Worm (Caenorhabditis elegans) whole organism, young adult: ENCODE data around the gene F38B2.6.

ENCODE experiments used
- B0035.1 ChIP-seq: sonication (generic microtip); optimal IDR thresholded peaks from 2 replicates; lab custom pipeline; 2016; ENCODE audit warnings: missing genetic modification characterization, mild to moderate bottlenecking, missing compliant biosample characterization, missing genotype, missing genetic modification reagents
- F23B12.7 ChIP-seq: sonication (generic microtip); optimal IDR thresholded peaks from 2 replicates; lab custom pipeline; 2017; ENCODE audit warnings: missing genetic modification characterization, mild to moderate bottlenecking, missing compliant biosample characterization, antibody characterized with exemption, moderate library complexity; ENCODE audit not compliant: insufficient read depth
- F33H1.4 ChIP-seq: fragments of 200-800 bp; sonication (Bioruptor generic); IDR thresholded peaks from 2 replicates; pipeline ENCODE4 v1.3.6; 2022; ENCODE audit warnings: missing genetic modification reagents, missing genetic modification characterization, missing compliant biosample characterization
- F57A8.1 ChIP-seq: fragments of 200-800 bp; sonication (Bioruptor generic); optimal IDR thresholded peaks from 2 replicates; lab custom pipeline; 2018; ENCODE audit warnings: mild to moderate bottlenecking, missing genetic modification characterization, moderate library complexity, missing compliant biosample characterization
- Y53G8AR.9 ChIP-seq: fragments of 200-800 bp; sonication (Bioruptor generic); conservative IDR thresholded peaks from 2 replicates; pipeline ENCODE4 v1.3.6; 2022; ENCODE audit warnings: missing genetic modification reagents, missing genetic modification characterization, missing compliant biosample characterization
- Y79H2A.3 ChIP-seq: fragments of 200-800 bp; sonication (Bioruptor generic); conservative IDR thresholded peaks from 2 replicates; pipeline ENCODE4 v1.3.6; 2022; ENCODE audit warnings: missing genetic modification reagents, missing genetic modification characterization, missing compliant biosample characterization
- ZK185.1 ChIP-seq: sonication (generic microtip); optimal IDR thresholded peaks from 2 replicates; lab custom pipeline; 2016; ENCODE audit warnings: mild to moderate bottlenecking, missing genetic modification characterization, missing compliant biosample characterization; ENCODE audit not compliant: poor library complexity, severe bottlenecking
- aptf-3 ChIP-seq: fragments of 200-800 bp; sonication (Bioruptor generic); IDR thresholded peaks from 2 replicates; pipeline ENCODE4 v1.3.6; 2022; ENCODE audit warnings: missing genetic modification characterization, missing compliant biosample characterization
- athp-1 ChIP-seq: sonication (generic microtip); optimal IDR thresholded peaks from 2 replicates; lab custom pipeline; 2017; ENCODE audit warnings: mild to moderate bottlenecking, missing genetic modification characterization, missing compliant biosample characterization
- attf-6 ChIP-seq: fragments of 200-800 bp; sonication (Bioruptor generic); IDR thresholded peaks from 2 replicates; pipeline ENCODE4 v1.3.6; 2022; ENCODE audit warnings: missing genetic modification reagents, missing genetic modification characterization, missing compliant biosample characterization
- bed-1 ChIP-seq: fragments of 200-800 bp; sonication (Bioruptor generic); IDR thresholded peaks from 2 replicates; pipeline ENCODE4 v1.3.6; 2022; ENCODE audit warnings: missing genetic modification reagents, missing genetic modification characterization, missing compliant biosample characterization
- cebp-2 ChIP-seq: fragments of 200-800 bp; sonication (Bioruptor generic); IDR thresholded peaks from 2 replicates; pipeline ENCODE4 v1.3.6; 2022; ENCODE audit warnings: missing genetic modification characterization, missing compliant biosample characterization
- ceh-27 ChIP-seq: fragments of 200-800 bp; sonication (Bioruptor generic); optimal IDR thresholded peaks from 2 replicates; lab custom pipeline; 2018; ENCODE audit warnings: mild to moderate bottlenecking, missing genetic modification characterization, moderate library complexity, missing compliant biosample characterization
- ceh-79 ChIP-seq: sonication (generic microtip); optimal IDR thresholded peaks from 2 replicates; lab custom pipeline; 2017; ENCODE audit warnings: mild to moderate bottlenecking, missing genetic modification characterization, missing compliant biosample characterization
- die-1 ChIP-seq: sonication (generic microtip); optimal IDR thresholded peaks from 2 replicates; lab custom pipeline; 2016; ENCODE audit warnings: missing genotype, mild to moderate bottlenecking, missing genetic modification characterization, missing compliant biosample characterization
- hlh-12 ChIP-seq: sonication (generic microtip); optimal IDR thresholded peaks from 2 replicates; lab custom pipeline; 2016; ENCODE audit warnings: missing genetic modification characterization, missing compliant biosample characterization
- hlh-26 ChIP-seq: fragments of 200-800 bp; sonication (Bioruptor generic); conservative IDR thresholded peaks from 2 replicates; pipeline ENCODE4 v1.3.6; 2022; ENCODE audit warnings: missing genetic modification reagents, missing genetic modification characterization, missing compliant biosample characterization
- lag-1 ChIP-seq: fragments of 200-800 bp; sonication (Bioruptor generic); IDR thresholded peaks from 2 replicates; pipeline ENCODE4 v1.3.6; 2022; ENCODE audit warnings: missing genetic modification reagents, missing genetic modification characterization, missing compliant biosample characterization
- let-526 ChIP-seq: fragments of 200-800 bp; sonication (Bioruptor generic); IDR thresholded peaks from 2 replicates; pipeline ENCODE4 v1.3.6; 2022; ENCODE audit warnings: missing genetic modification reagents, missing genetic modification characterization, missing compliant biosample characterization
- lin-26 ChIP-seq: fragments of 200-800 bp; sonication (Bioruptor generic); IDR thresholded peaks from 2 replicates; pipeline ENCODE4 v1.3.6; 2022; ENCODE audit warnings: missing genetic modification reagents, missing genetic modification characterization, missing compliant biosample characterization
- lin-35 ChIP-seq, 3 experiments: fragments of 150-350 bp in 2 of 3; sonication (generic microtip) in 1 of 3; optimal IDR thresholded peaks; 2 replicates each; lab custom pipeline; 2014 to 2018; ENCODE audit warnings: missing biosample characterization in 3 of 3, missing genetic modification characterization in 3 of 3, missing genetic modification reagents in 3 of 3
- lin-40 ChIP-seq: sonication (generic microtip); optimal IDR thresholded peaks from 2 replicates; lab custom pipeline; 2016; ENCODE audit warnings: missing genetic modification characterization, mild to moderate bottlenecking, missing compliant biosample characterization, missing genotype, missing genetic modification reagents
- lsl-1 ChIP-seq: fragments of 200-800 bp; sonication (Bioruptor generic); optimal IDR thresholded peaks from 2 replicates; lab custom pipeline; 2018; ENCODE audit warnings: mild to moderate bottlenecking, missing genetic modification characterization, moderate library complexity, missing compliant biosample characterization
- lsy-27 ChIP-seq: sonication (generic microtip); optimal IDR thresholded peaks from 2 replicates; lab custom pipeline; 2017; ENCODE audit warnings: missing genetic modification characterization, mild to moderate bottlenecking, missing compliant biosample characterization, antibody characterized with exemption, missing genotype, borderline replicate concordance; ENCODE audit not compliant: insufficient read depth
- mel-28 ChIP-seq: sonication (generic microtip); optimal IDR thresholded peaks from 2 replicates; lab custom pipeline; 2016; ENCODE audit warnings: borderline replicate concordance, mild to moderate bottlenecking, missing genetic modification characterization, missing compliant biosample characterization
- mxl-1 ChIP-seq: sonication (generic microtip); optimal IDR thresholded peaks from 2 replicates; lab custom pipeline; 2016; ENCODE audit warnings: missing genetic modification characterization, missing compliant biosample characterization
- nhr-120 ChIP-seq: fragments of 200-800 bp; sonication (Bioruptor generic); IDR thresholded peaks from 2 replicates; pipeline ENCODE4 v1.3.6; 2022; ENCODE audit warnings: missing genetic modification characterization, missing compliant biosample characterization
- nhr-179 ChIP-seq: sonication (generic microtip); optimal IDR thresholded peaks from 2 replicates; lab custom pipeline; 2016; ENCODE audit warnings: mild to moderate bottlenecking, missing genetic modification characterization, missing compliant biosample characterization
- nhr-90 ChIP-seq: sonication (generic microtip); optimal IDR thresholded peaks from 2 replicates; lab custom pipeline; 2016; ENCODE audit warnings: missing genotype, mild to moderate bottlenecking, missing genetic modification characterization, missing compliant biosample characterization
- rcor-1 ChIP-seq: fragments of 200-800 bp; sonication (Bioruptor generic); IDR thresholded peaks from 2 replicates; pipeline ENCODE4 v1.3.6; 2022; ENCODE audit warnings: missing genetic modification reagents, missing genetic modification characterization, missing compliant biosample characterization
- rec-8 ChIP-seq, 2 experiments: sonication (generic microtip); optimal IDR thresholded peaks; 2 replicates each; lab custom pipeline; 2016; ENCODE audit warnings: mild to moderate bottlenecking in 2 of 2, missing genetic modification characterization in 2 of 2, missing genetic modification reagents in 2 of 2, missing genotype in 2 of 2, missing biosample characterization in 1 of 2, missing compliant biosample characterization in 1 of 2, moderate library complexity in 1 of 2
- snpc-1.1 ChIP-seq: sonication (generic microtip); optimal IDR thresholded peaks from 2 replicates; lab custom pipeline; 2017; ENCODE audit warnings: missing genetic modification characterization, mild to moderate bottlenecking, missing compliant biosample characterization, antibody characterized with exemption, moderate library complexity, missing genotype, missing genetic modification reagents; ENCODE audit not compliant: insufficient read depth
- snpc-4 ChIP-seq, 5 experiments: fragments of 150-350 bp in 1 of 5; sonication (generic microtip) in 4 of 5; optimal IDR thresholded peaks; 2 replicates each; lab custom pipeline; 2014 to 2018; ENCODE audit warnings: missing genetic modification characterization in 5 of 5, missing biosample characterization in 3 of 5, antibody characterized with exemption in 2 of 5, mild to moderate bottlenecking in 2 of 5, missing compliant biosample characterization in 2 of 5, missing genotype in 2 of 5, moderate library complexity in 2 of 5, missing genetic modification reagents in 1 of 5
- sptf-2 ChIP-seq: fragments of 200-800 bp; sonication (Bioruptor generic); optimal IDR thresholded peaks from 2 replicates; lab custom pipeline; 2018; ENCODE audit warnings: mild to moderate bottlenecking, missing genetic modification characterization, missing compliant biosample characterization
- tbx-9 ChIP-seq: sonication (generic microtip); optimal IDR thresholded peaks from 2 replicates; lab custom pipeline; 2016; ENCODE audit warnings: borderline replicate concordance, missing genetic modification characterization, inconsistent platforms, missing compliant biosample characterization
- unc-130 ChIP-seq: sonication (generic microtip); optimal IDR thresholded peaks from 2 replicates; lab custom pipeline; 2016; ENCODE audit warnings: missing genetic modification reagents, missing genetic modification characterization, missing compliant biosample characterization
- ztf-22 ChIP-seq: fragments of 200-800 bp; sonication (Bioruptor generic); optimal IDR thresholded peaks from 2 replicates; lab custom pipeline; 2018; ENCODE audit warnings: mild to moderate bottlenecking, missing genetic modification characterization, moderate library complexity, missing compliant biosample characterization
- ztf-25 ChIP-seq: fragments of 200-800 bp; sonication (Bioruptor generic); IDR thresholded peaks from 2 replicates; pipeline ENCODE4 v1.3.6; 2022; ENCODE audit warnings: missing genetic modification reagents, missing genetic modification characterization, missing compliant biosample characterization
- ztf-28 ChIP-seq: fragments of 200-800 bp; sonication (Bioruptor generic); IDR thresholded peaks from 2 replicates; pipeline ENCODE4 v1.3.6; 2022; ENCODE audit warnings: missing genetic modification reagents, missing genetic modification characterization, missing compliant biosample characterization

The F38B2.6 gene

ce11 chrX:11310285-11310838, 29.3 kb upstream of the F38B2.6 start, which contains the start of gene F08G12.5:
TSS of gene F08G12.5 (minus strand) at chrX:11310285.
- no peak for TF ChIP-seq lsl-1 (GFP tag; lab: Kevin White, UChicago)
- TF ChIP-seq F57A8.1, result no peak
- TF ChIP-seq F23B12.7 (tag; lab: Kevin White, UChicago), result no peak
- TF ChIP-seq, all 124 proteins: peak for 0

- TF ChIP-seq ZK185.1 (tag; lab: Kevin White, UChicago) (no peak), ztf-22 (GFP tag; lab: Kevin White, UChicago) (no peak)
Observed at ce11 chrX:11307056-11307455, 26.0 kb upstream of the F38B2.6 start, which contains the start of gene vhl-1. TSS of gene vhl-1 (plus strand) at chrX:11307356.

ce11 chrX:11305773-11306172, 24.7 kb upstream of the F38B2.6 start, which contains the start of gene F08G12.1:
TSS of gene F08G12.1 (minus strand) at chrX:11305873.
- no peak for TF ChIP-seq nhr-179 (tag; lab: Kevin White, UChicago)
- no peak for TF ChIP-seq sptf-2 (GFP tag; lab: Kevin White, UChicago)
- no peak for TF ChIP-seq ztf-28 (GFP tag; lab: Robert Waterston, UW)
- no peak for TF ChIP-seq bed-1 (GFP tag; lab: Robert Waterston, UW)
- no peak for TF ChIP-seq cebp-2 (GFP tag; lab: Robert Waterston, UW)
- no peak for TF ChIP-seq die-1 (tag; lab: Kevin White, UChicago)
- TF ChIP-seq ceh-27, result no peak
- TF ChIP-seq mxl-1 (tag; lab: Kevin White, UChicago), result no peak
- TF ChIP-seq attf-6, result no peak
- TF ChIP-seq snpc-4 (GFP tag; optimal IDR thresholded peaks at IDR 0.05; lab: Kevin White, UChicago), result no peak
- TF ChIP-seq snpc-4 (tag; optimal IDR thresholded peaks at IDR 0.05; lab: Kevin White, UChicago), result no peak
- no peak for TF ChIP-seq tbx-9 (tag; lab: Kevin White, UChicago)
- TF ChIP-seq, all 124 proteins: peak for 0

- TF ChIP-seq aptf-3 (GFP tag; lab: Robert Waterston, UW) (no peak), lin-26 (no peak), hlh-12 (tag; lab: Kevin White, UChicago) (no peak), B0035.1 (tag; lab: Kevin White, UChicago) (no peak), ztf-25 (GFP tag; lab: Robert Waterston, UW) (no peak), lsy-27 (tag; lab: Kevin White, UChicago) (no peak), hlh-26 (no peak), F33H1.4 (GFP tag; lab: Robert Waterston, UW) (no peak), let-526 (no peak), lag-1 (GFP tag; lab: Robert Waterston, UW) (no peak), snpc-1.1 (tag; lab: Kevin White, UChicago) (no peak), Y79H2A.3 (GFP tag; lab: Robert Waterston, UW) (no peak), athp-1 (tag; lab: Kevin White, UChicago) (no peak), nhr-90 (tag; lab: Kevin White, UChicago) (no peak), sptf-2 (GFP tag; lab: Kevin White, UChicago) (no peak), Y53G8AR.9 (GFP tag; lab: Robert Waterston, UW) (no peak), rec-8 (tag; optimal IDR thresholded peaks at IDR 0.05; lab: Kevin White, UChicago) (no peak), lin-35 (GFP tag; optimal IDR thresholded peaks at IDR 0.05; lab: Kevin White, UChicago) (no peak), lsl-1 (GFP tag; lab: Kevin White, UChicago) (no peak), mel-28 (tag; lab: Kevin White, UChicago) (no peak), rcor-1 (0 out of 2 replicates have a peak, but pooled peaks have one; percentile 21), unc-130 (GFP tag; lab: Kevin White, UChicago) (no peak), ceh-79 (tag; lab: Kevin White, UChicago) (no peak), ceh-27 (peak; percentile 74), lin-40 (tag; lab: Kevin White, UChicago) (peak; percentile 80), nhr-120 (GFP tag; lab: Robert Waterston, UW) (no peak)
Observed at ce11 chrX:11299642-11300307, 18.7 kb upstream of the F38B2.6 start, which contains the start of the genes snrp-40.1 and F08G12.3. TSS of gene snrp-40.1 (minus strand) at chrX:11299784. TSS of gene F08G12.3 (plus strand) at chrX:11300257.
